Worm (Caenorhabditis elegans): ENCODE results near the gene T16G1.18.

- no peak for TF ChIP-seq tbx-11 (GFP tag; IDR thresholded peaks at IDR 0.05)
- TF ChIP-seq ama-1 (optimal IDR thresholded peaks at IDR 0.05), result no peak
- TF ChIP-seq ceh-13 (GFP tag; optimal IDR thresholded peaks at IDR 0.05), result no peak
- no peak for TF ChIP-seq scrt-1 (GFP tag; IDR thresholded peaks at IDR 0.05)
- TF ChIP-seq flt-1 (GFP tag; IDR thresholded peaks at IDR 0.05), result no peak
- no peak for TF ChIP-seq hmbx-1 (tag; optimal IDR thresholded peaks at IDR 0.05)
- no peak for TF ChIP-seq aly-1 (tag; optimal IDR thresholded peaks at IDR 0.05)
- no peak for TF ChIP-seq pes-1 (GFP tag; IDR thresholded peaks at IDR 0.05)
- no peak for TF ChIP-seq tbx-37 (GFP tag; conservative IDR thresholded peaks at IDR 0.05)
Observed at ce11 chrV:12970575-12971160, 19.6 kb downstream of the T16G1.18 start, which contains the start of gene pnn-1.
